Fruit fly (Drosophila melanogaster) whole organism, embryonic: ENCODE data around the gene Ada2a.

ENCODE experiments used
- Aef1 ChIP-seq: fragments of 200-800 bp; sonication (Bioruptor generic); IDR thresholded peaks from 3 replicates; pipeline ENCODE4 v1.3.6; 2022; ENCODE audit warnings: missing biosample characterization, missing genetic modification characterization
- B-H1 ChIP-seq: fragments of 200-800 bp; sonication (Bioruptor generic); IDR thresholded peaks from 3 replicates; pipeline ENCODE4 v1.3.6; 2022; ENCODE audit warnings: missing biosample characterization, missing genetic modification characterization
- Bdp1 ChIP-seq: fragments of 200-800 bp; sonication (Bioruptor generic); optimal IDR thresholded peaks from 3 replicates; lab custom pipeline; 2016; ENCODE audit warnings: missing biosample characterization, missing genetic modification characterization
- CG10267 ChIP-seq: fragments of 200-800 bp; sonication (Bioruptor generic); optimal IDR thresholded peaks from 2 replicates; lab custom pipeline; 2018; ENCODE audit warnings: missing biosample characterization, mild to moderate bottlenecking, missing genetic modification characterization, moderate library complexity
- CG11560 ChIP-seq: fragments of 200-800 bp; sonication (Bioruptor generic); IDR thresholded peaks from 3 replicates; pipeline ENCODE4 v1.3.6; 2022; ENCODE audit warnings: missing biosample characterization, missing genetic modification characterization
- CG12104 ChIP-seq: fragments of 200-800 bp; sonication (Bioruptor generic); optimal IDR thresholded peaks from 3 replicates; lab custom pipeline; 2016; ENCODE audit warnings: missing biosample characterization, missing genetic modification characterization
- CG12744 ChIP-seq: fragments of 200-800 bp; sonication (Bioruptor generic); optimal IDR thresholded peaks from 2 replicates; lab custom pipeline; 2016; ENCODE audit warnings: missing biosample characterization, missing genetic modification characterization
- CG12769 ChIP-seq: fragments of 200-800 bp; sonication (Bioruptor generic); optimal IDR thresholded peaks from 2 replicates; lab custom pipeline; 2019; ENCODE audit warnings: missing biosample characterization, mild to moderate bottlenecking, missing genetic modification characterization, moderate library complexity
- CG12942 ChIP-seq: fragments of 200-800 bp; sonication (Bioruptor generic); optimal IDR thresholded peaks from 3 replicates; lab custom pipeline; 2016; ENCODE audit warnings: missing biosample characterization, missing genetic modification characterization
- CG14710 ChIP-seq: fragments of 200-800 bp; sonication (Bioruptor generic); optimal IDR thresholded peaks from 3 replicates; lab custom pipeline; 2019; ENCODE audit warnings: missing biosample characterization, mild to moderate bottlenecking, missing genetic modification characterization, moderate library complexity
- CG14860 ChIP-seq: fragments of 200-800 bp; sonication (Bioruptor generic); IDR thresholded peaks from 3 replicates; pipeline ENCODE4 v1.3.6; 2022; ENCODE audit warnings: missing biosample characterization, missing genetic modification characterization; ENCODE audit not compliant: partially characterized antibody
- CG15479 ChIP-seq: fragments of 200-800 bp; sonication (Bioruptor generic); optimal IDR thresholded peaks from 3 replicates; lab custom pipeline; 2019; ENCODE audit warnings: missing biosample characterization, mild to moderate bottlenecking, missing genetic modification characterization, moderate library complexity
- CG1602 ChIP-seq: fragments of 200-800 bp; sonication (Bioruptor generic); optimal IDR thresholded peaks from 3 replicates; lab custom pipeline; 2016; ENCODE audit warnings: missing biosample characterization, missing genetic modification characterization
- CG1603 ChIP-seq: fragments of 200-800 bp; sonication (Bioruptor generic); optimal IDR thresholded peaks from 2 replicates; lab custom pipeline; 2019; ENCODE audit warnings: missing biosample characterization, mild to moderate bottlenecking, missing genetic modification characterization, moderate library complexity
- CG1647 ChIP-seq: fragments of 200-800 bp; sonication (Bioruptor generic); optimal IDR thresholded peaks from 3 replicates; lab custom pipeline; 2016; ENCODE audit warnings: missing biosample characterization, missing genetic modification characterization
- CG16813 ChIP-seq: fragments of 200-800 bp; sonication (Bioruptor generic); IDR thresholded peaks from 3 replicates; pipeline ENCODE4 v1.3.6; 2022; ENCODE audit warnings: missing biosample characterization, missing genetic modification characterization; ENCODE audit not compliant: partially characterized antibody
- CG16863 ChIP-seq: fragments of 200-800 bp; sonication (Bioruptor generic); optimal IDR thresholded peaks from 3 replicates; lab custom pipeline; 2016; ENCODE audit warnings: missing biosample characterization, missing genetic modification characterization
- CG17568 ChIP-seq: fragments of 200-800 bp; sonication (Bioruptor generic); optimal IDR thresholded peaks from 2 replicates; lab custom pipeline; 2018; ENCODE audit warnings: missing biosample characterization, mild to moderate bottlenecking, missing genetic modification characterization, moderate library complexity
- CG18011 ChIP-seq: fragments of 200-800 bp; sonication (Bioruptor generic); optimal IDR thresholded peaks from 2 replicates; lab custom pipeline; 2017; ENCODE audit warnings: missing biosample characterization, missing genetic modification characterization, mild to moderate bottlenecking, moderate library complexity, missing genotype
- CG2120 ChIP-seq: fragments of 200-800 bp; sonication (Bioruptor generic); optimal IDR thresholded peaks from 3 replicates; lab custom pipeline; 2016; ENCODE audit warnings: missing biosample characterization, missing genetic modification characterization
- CG2129 ChIP-seq: fragments of 200-800 bp; sonication (Bioruptor generic); IDR thresholded peaks from 2 replicates; pipeline ENCODE4 v1.3.6; 2022; ENCODE audit warnings: missing biosample characterization, missing genetic modification characterization; ENCODE audit not compliant: partially characterized antibody
- CG2712 ChIP-seq: fragments of 200-800 bp; optimal IDR thresholded peaks from 3 replicates; lab custom pipeline; 2019; ENCODE audit warnings: missing biosample characterization, mild to moderate bottlenecking, missing genetic modification characterization, moderate library complexity
- CG34224 ChIP-seq: fragments of 200-800 bp; sonication (Bioruptor generic); IDR thresholded peaks from 3 replicates; pipeline ENCODE4 v1.3.6; 2022; ENCODE audit warnings: missing biosample characterization, missing genetic modification characterization; ENCODE audit not compliant: partially characterized antibody
- CG4820 ChIP-seq: fragments of 200-800 bp; sonication (Bioruptor generic); optimal IDR thresholded peaks from 3 replicates; lab custom pipeline; 2016; ENCODE audit warnings: missing biosample characterization, missing genetic modification characterization
- CG5953 ChIP-seq: fragments of 200-800 bp; sonication (Bioruptor generic); IDR thresholded peaks from 2 replicates; pipeline ENCODE4 v1.3.6; 2022; ENCODE audit warnings: missing biosample characterization, missing genetic modification characterization
- CG7987 ChIP-seq: fragments of 200-800 bp; sonication (Bioruptor generic); optimal IDR thresholded peaks from 2 replicates; lab custom pipeline; 2018; ENCODE audit warnings: missing biosample characterization, mild to moderate bottlenecking, missing genetic modification characterization, moderate library complexity
- Doc3 ChIP-seq: fragments of 200-800 bp; sonication (Bioruptor generic); IDR thresholded peaks from 3 replicates; pipeline ENCODE4 v1.3.6; 2022; ENCODE audit warnings: missing biosample characterization, missing genetic modification characterization; ENCODE audit not compliant: partially characterized antibody
- E2f1 ChIP-seq: fragments of 200-800 bp; sonication (Bioruptor generic); IDR thresholded peaks from 2 replicates; pipeline ENCODE4 v1.3.6; 2022; ENCODE audit warnings: missing biosample characterization, missing genetic modification characterization
- Ets65A ChIP-seq: fragments of 200-800 bp; sonication (Bioruptor generic); peaks from one replicate; lab custom pipeline; 2016; ENCODE audit warnings: missing biosample characterization, missing genetic modification characterization
- Hand ChIP-seq: fragments of 200-800 bp; sonication (Bioruptor generic); optimal IDR thresholded peaks from 2 replicates; lab custom pipeline; 2017; ENCODE audit warnings: mild to moderate bottlenecking, missing biosample characterization, missing genetic modification reagents, missing genetic modification characterization
- Hmx ChIP-seq: fragments of 200-800 bp; sonication (Bioruptor generic); optimal IDR thresholded peaks from 2 replicates; lab custom pipeline; 2016; ENCODE audit warnings: missing biosample characterization, missing genetic modification characterization
- Jarid2 ChIP-seq: fragments of 200-800 bp; sonication (Bioruptor generic); optimal IDR thresholded peaks from 3 replicates; lab custom pipeline; 2017; ENCODE audit warnings: mild to moderate bottlenecking, missing biosample characterization, missing genetic modification reagents, missing genetic modification characterization
- Kr ChIP-seq: fragments of 200-800 bp; sonication (Bioruptor generic); optimal IDR thresholded peaks from 2 replicates; lab custom pipeline; 2017; ENCODE audit warnings: missing biosample characterization, mild to moderate bottlenecking, missing genetic modification characterization
- MBD-R2 ChIP-seq: fragments of 200-800 bp; sonication (Bioruptor generic); IDR thresholded peaks from 2 replicates; pipeline ENCODE4 v1.3.6; 2022; ENCODE audit warnings: missing biosample characterization, missing genetic modification characterization
- MESR4 ChIP-seq: fragments of 200-800 bp; sonication (Bioruptor generic); optimal IDR thresholded peaks from 2 replicates; lab custom pipeline; 2018; ENCODE audit warnings: missing biosample characterization, mild to moderate bottlenecking, missing genetic modification characterization, moderate library complexity
- Med ChIP-seq: fragments of 200-800 bp; sonication (Bioruptor generic); peaks from one replicate; lab custom pipeline; 2016; ENCODE audit warnings: missing biosample characterization, missing genetic modification characterization, mild to moderate bottlenecking, inconsistent platforms, moderate library complexity
- Optix ChIP-seq: fragments of 200-800 bp; sonication (Bioruptor generic); IDR thresholded peaks from 3 replicates; pipeline ENCODE4 v1.3.6; 2022; ENCODE audit warnings: missing biosample characterization, missing genetic modification characterization
- Ravus ChIP-seq: fragments of 200-800 bp; sonication (Bioruptor generic); IDR thresholded peaks from 2 replicates; pipeline ENCODE4 v1.3.6; 2022; ENCODE audit warnings: missing biosample characterization, missing genetic modification characterization
- al ChIP-seq: fragments of 200-800 bp; sonication (Bioruptor generic); IDR thresholded peaks from 2 replicates; pipeline ENCODE4 v1.3.6; 2022; ENCODE audit warnings: missing biosample characterization, missing genetic modification characterization
- btn ChIP-seq: fragments of 200-800 bp; sonication (Bioruptor generic); optimal IDR thresholded peaks from 2 replicates; lab custom pipeline; 2016; ENCODE audit warnings: missing biosample characterization, missing genetic modification characterization
- cas ChIP-seq: fragments of 200-800 bp; sonication (Bioruptor generic); IDR thresholded peaks from 2 replicates; pipeline ENCODE4 v1.3.6; 2022; ENCODE audit warnings: missing biosample characterization, missing genetic modification characterization
- da ChIP-seq: fragments of 200-800 bp; sonication (Bioruptor generic); optimal IDR thresholded peaks from 2 replicates; lab custom pipeline; 2016; ENCODE audit warnings: missing biosample characterization, missing genetic modification characterization
- dm ChIP-seq: fragments of 200-800 bp; sonication (Bioruptor generic); optimal IDR thresholded peaks from 3 replicates; lab custom pipeline; 2016; ENCODE audit warnings: missing biosample characterization, missing genetic modification characterization
- fd64A ChIP-seq: fragments of 200-800 bp; sonication (Bioruptor generic); optimal IDR thresholded peaks from 3 replicates; lab custom pipeline; 2018; ENCODE audit warnings: missing biosample characterization, mild to moderate bottlenecking, missing genetic modification characterization
- gt ChIP-seq: fragments of 200-800 bp; sonication (Bioruptor generic); IDR thresholded peaks from 2 replicates; pipeline ENCODE4 v1.3.6; 2022; ENCODE audit warnings: missing biosample characterization, missing genetic modification characterization
- hkb ChIP-seq, 2 experiments: fragments of 200-800 bp in 1 of 2; fragments of >200 bp in 1 of 2; sonication (Bioruptor generic) in 1 of 2; IDR thresholded peaks in 1 of 2; optimal IDR thresholded peaks in 1 of 2; 2 replicates each; pipeline versions ENCODE4 v1.3.6 to Lab custom; 2017 to 2022; ENCODE audit warnings: missing biosample characterization in 1 of 2, missing genetic modification characterization in 1 of 2
- pan ChIP-seq, 4 experiments: fragments of >200 bp in 3 of 4; fragments of 200-800 bp in 1 of 4; sonication (Bioruptor generic) in 1 of 4; optimal IDR thresholded peaks in 3 of 4; IDR thresholded peaks in 1 of 4; 2 replicates each; pipeline versions ENCODE4 v1.3.6 to Lab custom; 2017 to 2022; ENCODE audit warnings: missing biosample characterization in 2 of 4, missing genetic modification characterization in 2 of 4, mixed read lengths in 1 of 4
- psq ChIP-seq: fragments of 200-800 bp; sonication (Bioruptor generic); optimal IDR thresholded peaks from 2 replicates; lab custom pipeline; 2017; ENCODE audit warnings: missing biosample characterization, missing genetic modification characterization
- tgo ChIP-seq: fragments of 200-800 bp; sonication (Bioruptor generic); IDR thresholded peaks from 3 replicates; pipeline ENCODE4 v1.3.6; 2022; ENCODE audit warnings: missing biosample characterization, missing genetic modification characterization
- twi ChIP-seq: fragments of 200-800 bp; optimal IDR thresholded peaks from 2 replicates; lab custom pipeline; 2019; ENCODE audit warnings: missing biosample characterization, mild to moderate bottlenecking, missing genetic modification characterization, moderate library complexity
- zfh1 ChIP-seq: fragments of 200-800 bp; sonication (Bioruptor generic); IDR thresholded peaks from 3 replicates; pipeline ENCODE4 v1.3.6; 2022; ENCODE audit warnings: missing biosample characterization, missing genetic modification characterization

Gene Ada2a

DNA sequence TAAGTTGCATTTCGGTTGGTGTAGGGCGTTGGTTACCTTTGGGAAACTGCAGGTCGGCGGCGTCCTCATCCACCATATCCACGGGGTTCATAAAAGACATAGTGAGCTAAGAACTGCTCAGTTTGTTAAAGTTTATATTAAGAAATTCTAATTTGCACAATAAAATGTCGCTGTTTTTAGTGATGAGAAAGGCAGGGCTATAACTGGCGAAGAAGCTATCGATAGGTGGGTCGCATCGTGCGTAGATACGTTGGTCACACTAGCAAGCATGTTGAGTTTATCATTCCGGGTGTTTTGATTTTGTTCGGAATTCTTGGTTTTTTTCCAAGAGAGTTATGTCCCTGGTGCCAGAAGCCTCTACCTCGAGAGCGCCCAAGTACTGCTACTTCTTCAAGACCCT, at the start of gene Ada2a, which contains the start of the genes Polr2D, Tgs1 and moi (continued):
- TF ChIP-seq twi (tag; lab: Kevin White, UChicago), result no peak
- no peak for TF ChIP-seq CG4820
- TF ChIP-seq zfh1 (GFP tag; lab: Robert Waterston, UW), result no peak
- no peak for TF ChIP-seq CG18011 (GFP tag; lab: Kevin White, UChicago)
- no peak for TF ChIP-seq Bdp1
- no peak for TF ChIP-seq CG10267
- TF ChIP-seq cas (GFP tag; lab: Robert Waterston, UW), result no peak
- no peak for TF ChIP-seq tgo (GFP tag; lab: Robert Waterston, UW)
- TF ChIP-seq CG15479 (GFP tag; lab: Kevin White, UChicago), result peak; percentile 64
- peak; percentile 85 for TF ChIP-seq CG34224
- no peak for TF ChIP-seq CG11560 (tag; lab: Robert Waterston, UW)
- no peak for TF ChIP-seq Ets65A (GFP tag; lab: Kevin White, UChicago)
- TF ChIP-seq Doc3 (GFP tag; lab: Robert Waterston, UW), result peak; percentile 76
- no peak for TF ChIP-seq Aef1 (GFP tag; lab: Robert Waterston, UW)
- TF ChIP-seq CG7987 (GFP tag; lab: Kevin White, UChicago), result no peak
- no peak for TF ChIP-seq btn (GFP tag; lab: Kevin White, UChicago)
- peak; percentile 42; the same call in 1 of the 2 replicates for TF ChIP-seq CG2129 (GFP tag; lab: Robert Waterston, UW)
- TF ChIP-seq E2f1 (GFP tag; lab: Robert Waterston, UW), result no peak
- TF ChIP-seq psq (GFP tag; lab: Kevin White, UChicago), result no peak
- no peak for TF ChIP-seq CG12744 (GFP tag; lab: Kevin White, UChicago)
- TF ChIP-seq gt (GFP tag; lab: Robert Waterston, UW), result no peak
- no peak for TF ChIP-seq CG17568 (GFP tag; lab: Kevin White, UChicago)
- no peak for TF ChIP-seq Kr (GFP tag; lab: Kevin White, UChicago)
- TF ChIP-seq CG2120, result peak; percentile 9
- TF ChIP-seq CG16863, result no peak
- no peak for TF ChIP-seq fd64A (GFP tag; lab: Kevin White, UChicago)
- TF ChIP-seq al (GFP tag; lab: Robert Waterston, UW), result no peak
- TF ChIP-seq MBD-R2 (GFP tag; lab: Robert Waterston, UW), result peak; percentile 96
- no peak for TF ChIP-seq CG1602
- TF ChIP-seq Hand, result no peak
- TF ChIP-seq Ravus (GFP tag; lab: Robert Waterston, UW), result no peak
- TF ChIP-seq dm (GFP tag; lab: Kevin White, UChicago), result peak; percentile 55
- peak; percentile 15 for TF ChIP-seq CG14710 (tag; lab: Kevin White, UChicago)
- no peak for TF ChIP-seq Jarid2 (GFP tag; lab: Kevin White, UChicago)
- no peak for TF ChIP-seq Optix (GFP tag; lab: Robert Waterston, UW)
- TF ChIP-seq hkb (optimal IDR thresholded peaks at IDR 0.05; lab: Kevin White, UChicago), result peak; percentile 47
- no peak for TF ChIP-seq hkb (GFP tag; IDR thresholded peaks at IDR 0.05; lab: Robert Waterston, UW)
- TF ChIP-seq Hmx (GFP tag; lab: Kevin White, UChicago), result no peak
- TF ChIP-seq MESR4 (GFP tag; lab: Kevin White, UChicago), result peak; percentile 78
- TF ChIP-seq CG12942 (GFP tag; lab: Kevin White, UChicago), result no peak
- no peak for TF ChIP-seq CG2712 (tag; lab: Kevin White, UChicago)
- TF ChIP-seq CG12104 (GFP tag; lab: Kevin White, UChicago), result no peak
- TF ChIP-seq CG1603 (tag; lab: Kevin White, UChicago), result no peak
- TF ChIP-seq CG1647 (GFP tag; lab: Kevin White, UChicago), result no peak
- TF ChIP-seq pan (optimal IDR thresholded peaks at IDR 0.05; lab: Kevin White, UChicago), result no peak
- no peak for TF ChIP-seq pan (GFP tag; optimal IDR thresholded peaks at IDR 0.05 in 1 of 2, IDR thresholded peaks at IDR 0.05 in 1 of 2)
- peak; percentile 80 for TF ChIP-seq CG16813 (GFP tag; lab: Robert Waterston, UW)
- TF ChIP-seq CG12769, result no peak
- TF ChIP-seq CG5953, result no peak
- no peak for TF ChIP-seq da (GFP tag; lab: Kevin White, UChicago)
- TF ChIP-seq B-H1 (GFP tag; lab: Robert Waterston, UW), result no peak
- peak; percentile 67 for TF ChIP-seq CG14860
- TF ChIP-seq Med (GFP tag; lab: Kevin White, UChicago), result peak; percentile 82
